Worm (Caenorhabditis elegans) whole organism, L4 larva: ENCODE results near the gene act-1.

Experiments used
- F26F4.8 ChIP-seq: fragments of 200-800 bp; sonication (Bioruptor generic); conservative IDR thresholded peaks from 2 replicates; pipeline ENCODE4 v1.3.6; 2022; ENCODE audit warnings: missing genetic modification characterization, missing compliant biosample characterization
- F37D6.2 ChIP-seq: sonication (generic microtip); optimal IDR thresholded peaks from 2 replicates; lab custom pipeline; 2016; ENCODE audit warnings: mild to moderate bottlenecking, missing genetic modification characterization, missing compliant biosample characterization
- F44E2.7 ChIP-seq: fragments of 200-800 bp; sonication (Bioruptor generic); IDR thresholded peaks from 2 replicates; pipeline ENCODE4 v2.1.2; 2022; ENCODE audit warnings: missing genetic modification characterization, missing compliant biosample characterization
- F49E8.2 ChIP-seq: sonication (generic microtip); optimal IDR thresholded peaks from 2 replicates; lab custom pipeline; 2016; ENCODE audit warnings: missing compliant biosample characterization, mild to moderate bottlenecking, missing genetic modification characterization, borderline replicate concordance
- R02D3.7 ChIP-seq: fragments of 150-350 bp; sonication (generic microtip); optimal IDR thresholded peaks from 3 replicates; lab custom pipeline; 2014; ENCODE audit warnings: missing biosample characterization, missing genetic modification characterization
- T26A8.4 ChIP-seq: fragments of 200-800 bp; sonication (Bioruptor generic); IDR thresholded peaks from 2 replicates; pipeline ENCODE4 v1.3.6; 2022; ENCODE audit warnings: missing genetic modification characterization, missing compliant biosample characterization
- Y48G9A.11 ChIP-seq: fragments of 200-800 bp; sonication (Bioruptor generic); IDR thresholded peaks from 2 replicates; pipeline ENCODE4 v1.3.6; 2022; ENCODE audit warnings: missing genetic modification reagents, missing genetic modification characterization, missing compliant biosample characterization
- Y5F2A.4 ChIP-seq: fragments of 200-800 bp; sonication (Bioruptor generic); optimal IDR thresholded peaks from 2 replicates; lab custom pipeline; 2018; ENCODE audit warnings: mild to moderate bottlenecking, missing genetic modification characterization, missing compliant biosample characterization
- ZK546.5 ChIP-seq, 2 experiments: sonication (generic microtip); optimal IDR thresholded peaks; 2 replicates each; lab custom pipeline; 2017; ENCODE audit warnings: missing biosample characterization in 2 of 2, missing genetic modification characterization in 2 of 2
- arid-1 ChIP-seq: fragments of 200-800 bp; sonication (Bioruptor generic); conservative IDR thresholded peaks from 2 replicates; pipeline ENCODE4 v1.3.6; 2022; ENCODE audit warnings: missing genetic modification reagents, missing genetic modification characterization, missing compliant biosample characterization
- attf-4 ChIP-seq: sonication (generic microtip); optimal IDR thresholded peaks from 3 replicates; lab custom pipeline; 2017; ENCODE audit warnings: missing biosample characterization, missing genetic modification characterization
- ceh-28 ChIP-seq: fragments of 150-350 bp; optimal IDR thresholded peaks from 2 replicates; lab custom pipeline; 2014; ENCODE audit warnings: missing biosample characterization, missing genetic modification reagents, missing genetic modification characterization
- ceh-32 ChIP-seq: sonication (generic microtip); optimal IDR thresholded peaks from 2 replicates; lab custom pipeline; 2016; ENCODE audit warnings: mild to moderate bottlenecking, missing genetic modification characterization, missing compliant biosample characterization; ENCODE audit not compliant: poor library complexity
- ceh-44 ChIP-seq: fragments of 200-800 bp; sonication (Bioruptor generic); IDR thresholded peaks from 2 replicates; pipeline ENCODE4 v1.3.6; 2022; ENCODE audit warnings: missing genetic modification reagents, missing genetic modification characterization, missing compliant biosample characterization
- ceh-82 ChIP-seq: sonication (generic microtip); optimal IDR thresholded peaks from 2 replicates; lab custom pipeline; 2017; ENCODE audit warnings: missing biosample characterization, missing genetic modification characterization
- cey-2 ChIP-seq: sonication (generic microtip); optimal IDR thresholded peaks from 3 replicates; lab custom pipeline; 2017; ENCODE audit warnings: missing genetic modification characterization, mild to moderate bottlenecking, missing compliant biosample characterization, antibody characterized with exemption, borderline replicate concordance; ENCODE audit not compliant: insufficient read depth
- daf-16 ChIP-seq, 3 experiments: sonication (generic microtip); optimal IDR thresholded peaks; 2 replicates each; lab custom pipeline; 2016 to 2017; ENCODE audit warnings: missing genetic modification characterization in 3 of 3, missing genetic modification reagents in 3 of 3, mild to moderate bottlenecking in 2 of 3, missing compliant biosample characterization in 2 of 3, missing biosample characterization in 1 of 3, moderate library complexity in 1 of 3
- dmd-8 ChIP-seq: fragments of 200-800 bp; sonication (Bioruptor generic); IDR thresholded peaks from 2 replicates; pipeline ENCODE4 v1.3.6; 2022; ENCODE audit warnings: missing genetic modification characterization, missing compliant biosample characterization
- dmd-9 ChIP-seq: fragments of 200-800 bp; sonication (Bioruptor generic); IDR thresholded peaks from 2 replicates; pipeline ENCODE4 v1.3.6; 2022; ENCODE audit warnings: missing genetic modification reagents, missing genetic modification characterization, missing compliant biosample characterization
- duxl-1 ChIP-seq: sonication (generic microtip); optimal IDR thresholded peaks from 2 replicates; lab custom pipeline; 2016; ENCODE audit warnings: mild to moderate bottlenecking, missing genetic modification characterization, moderate library complexity, missing compliant biosample characterization; ENCODE audit not compliant: poor library complexity
- dve-1 ChIP-seq: sonication (generic microtip); optimal IDR thresholded peaks from 2 replicates; lab custom pipeline; 2017; ENCODE audit warnings: antibody characterized with exemption, mild to moderate bottlenecking, missing genetic modification characterization, missing compliant biosample characterization; ENCODE audit not compliant: insufficient read depth
- egl-27 ChIP-seq: sonication (generic microtip); optimal IDR thresholded peaks from 3 replicates; lab custom pipeline; 2017; ENCODE audit warnings: missing biosample characterization, missing genetic modification reagents, missing genetic modification characterization
- egl-43 ChIP-seq: fragments of 200-800 bp; sonication (Bioruptor generic); IDR thresholded peaks from 2 replicates; pipeline ENCODE4 v1.3.6; 2022; ENCODE audit warnings: missing genetic modification reagents, missing genetic modification characterization, missing compliant biosample characterization
- fkh-10 ChIP-seq: fragments of 150-350 bp; optimal IDR thresholded peaks from 2 replicates; lab custom pipeline; 2014; ENCODE audit warnings: missing biosample characterization, missing genetic modification reagents, missing genetic modification characterization
- hlh-11 ChIP-seq: fragments of 200-800 bp; sonication (Bioruptor generic); optimal IDR thresholded peaks from 2 replicates; lab custom pipeline; 2018; ENCODE audit warnings: mild to moderate bottlenecking, missing genetic modification characterization, missing compliant biosample characterization
- hlh-30 ChIP-seq: sonication (generic microtip); optimal IDR thresholded peaks from 2 replicates; lab custom pipeline; 2017; ENCODE audit warnings: antibody characterized with exemption, mild to moderate bottlenecking, missing genetic modification characterization, missing compliant biosample characterization; ENCODE audit not compliant: insufficient read depth
- jun-1 ChIP-seq: fragments of 150-350 bp; optimal IDR thresholded peaks from 2 replicates; lab custom pipeline; 2014; ENCODE audit warnings: missing biosample characterization, missing genetic modification reagents, missing genetic modification characterization
- lin-15B ChIP-seq: fragments of 150-350 bp; sonication (generic microtip); optimal IDR thresholded peaks from 3 replicates; lab custom pipeline; 2014; ENCODE audit warnings: missing biosample characterization, missing genetic modification characterization
- lsy-2 ChIP-seq, 2 experiments: fragments of 150-350 bp in 1 of 2; sonication (generic microtip) in 1 of 2; optimal IDR thresholded peaks; 2 replicates each; lab custom pipeline; 2014 to 2017; ENCODE audit warnings: missing biosample characterization in 2 of 2, missing genetic modification characterization in 2 of 2
- madf-5 ChIP-seq, 2 experiments: fragments of 200-800 bp; sonication (Bioruptor generic); IDR thresholded peaks; 2 replicates each; pipeline ENCODE4 v1.3.6; 2022; ENCODE audit warnings: missing compliant biosample characterization in 2 of 2, missing genetic modification characterization in 2 of 2
- mdl-1 ChIP-seq, 2 experiments: fragments of 150-350 bp in 1 of 2; sonication (generic microtip) in 1 of 2; optimal IDR thresholded peaks; 2 replicates each; lab custom pipeline; 2014 to 2017; ENCODE audit warnings: missing biosample characterization in 2 of 2, missing genetic modification characterization in 2 of 2
- mep-1 ChIP-seq: fragments of 150-350 bp; sonication (generic microtip); optimal IDR thresholded peaks from 3 replicates; lab custom pipeline; 2014; ENCODE audit warnings: missing biosample characterization, missing genetic modification characterization
- mxl-3 ChIP-seq: fragments of 200-800 bp; sonication (Bioruptor generic); optimal IDR thresholded peaks from 2 replicates; lab custom pipeline; 2018; ENCODE audit warnings: mild to moderate bottlenecking, missing genetic modification characterization, missing compliant biosample characterization
- nhr-10 ChIP-seq: fragments of 150-350 bp; optimal IDR thresholded peaks from 2 replicates; lab custom pipeline; 2014; ENCODE audit warnings: missing biosample characterization, missing genetic modification characterization
- nhr-25 ChIP-seq: sonication (generic microtip); optimal IDR thresholded peaks from 2 replicates; lab custom pipeline; 2017; ENCODE audit warnings: missing genetic modification characterization, mild to moderate bottlenecking, missing compliant biosample characterization, antibody characterized with exemption, moderate library complexity, borderline replicate concordance; ENCODE audit not compliant: insufficient read depth
- nhr-28 ChIP-seq: fragments of 150-350 bp; optimal IDR thresholded peaks from 2 replicates; lab custom pipeline; 2014; ENCODE audit warnings: missing biosample characterization, missing genetic modification characterization
- nhr-48 ChIP-seq: sonication (generic microtip); optimal IDR thresholded peaks from 2 replicates; lab custom pipeline; 2016; ENCODE audit warnings: mild to moderate bottlenecking, missing genetic modification characterization, missing compliant biosample characterization
- php-3 ChIP-seq: fragments of 200-800 bp; sonication (Bioruptor generic); IDR thresholded peaks from 2 replicates; pipeline ENCODE4 v1.3.6; 2022; ENCODE audit warnings: missing genetic modification reagents, missing genetic modification characterization, missing compliant biosample characterization
- rbr-2 ChIP-seq: sonication (generic microtip); optimal IDR thresholded peaks from 2 replicates; lab custom pipeline; 2016; ENCODE audit warnings: missing genotype, missing genetic modification characterization, missing compliant biosample characterization
- sdz-12 ChIP-seq: fragments of 200-800 bp; sonication (Bioruptor generic); optimal IDR thresholded peaks from 2 replicates; lab custom pipeline; 2018; ENCODE audit warnings: mild to moderate bottlenecking, missing genetic modification characterization, missing compliant biosample characterization
- snpc-4 ChIP-seq: fragments of 150-350 bp; optimal IDR thresholded peaks from 2 replicates; lab custom pipeline; 2014; ENCODE audit warnings: missing biosample characterization, missing genetic modification characterization
- spr-1 ChIP-seq: sonication (generic microtip); optimal IDR thresholded peaks from 2 replicates; lab custom pipeline; 2016; ENCODE audit warnings: mild to moderate bottlenecking, missing genetic modification characterization, missing compliant biosample characterization
- spr-3 ChIP-seq: fragments of 200-800 bp; sonication (Bioruptor generic); optimal IDR thresholded peaks from 2 replicates; lab custom pipeline; 2018; ENCODE audit warnings: mild to moderate bottlenecking, missing genetic modification characterization, missing compliant biosample characterization
- tag-97 ChIP-seq: fragments of 200-800 bp; sonication (Bioruptor generic); IDR thresholded peaks from 2 replicates; pipeline ENCODE4 v1.3.6; 2022; ENCODE audit warnings: missing genetic modification characterization, missing compliant biosample characterization
- tra-1 ChIP-seq: fragments of 200-800 bp; sonication (Bioruptor generic); IDR thresholded peaks from 2 replicates; pipeline ENCODE4 v1.3.6; 2022; ENCODE audit warnings: missing genetic modification reagents, missing genetic modification characterization, missing compliant biosample characterization
- unc-39 ChIP-seq: sonication (generic microtip); optimal IDR thresholded peaks from 2 replicates; lab custom pipeline; 2017; ENCODE audit warnings: missing biosample characterization, missing genetic modification characterization
- unc-62 ChIP-seq, 3 experiments: fragments of 150-350 bp in 1 of 3; sonication (generic microtip); optimal IDR thresholded peaks in 2 of 3; peaks in 1 of 3; 1 replicate in 1 of 3; 2 replicates in 2 of 3; lab custom pipeline; 2014 to 2017; ENCODE audit warnings: missing biosample characterization in 3 of 3, missing genetic modification characterization in 3 of 3, missing genetic modification reagents in 3 of 3, missing genotype in 1 of 3
- zfp-3 ChIP-seq: fragments of 200-800 bp; sonication (Bioruptor generic); conservative IDR thresholded peaks from 2 replicates; pipeline ENCODE4 v1.3.6; 2022; ENCODE audit warnings: missing genetic modification reagents, missing genetic modification characterization, missing compliant biosample characterization
- zip-11 ChIP-seq: fragments of 200-800 bp; sonication (Bioruptor generic); IDR thresholded peaks from 2 replicates; pipeline ENCODE4 v1.3.6; 2022; ENCODE audit warnings: missing genetic modification characterization, missing compliant biosample characterization
- zip-2 ChIP-seq: fragments of 150-350 bp; optimal IDR thresholded peaks from 2 replicates; lab custom pipeline; 2014; ENCODE audit warnings: missing biosample characterization, missing genetic modification characterization

act-1 gene

DNA sequence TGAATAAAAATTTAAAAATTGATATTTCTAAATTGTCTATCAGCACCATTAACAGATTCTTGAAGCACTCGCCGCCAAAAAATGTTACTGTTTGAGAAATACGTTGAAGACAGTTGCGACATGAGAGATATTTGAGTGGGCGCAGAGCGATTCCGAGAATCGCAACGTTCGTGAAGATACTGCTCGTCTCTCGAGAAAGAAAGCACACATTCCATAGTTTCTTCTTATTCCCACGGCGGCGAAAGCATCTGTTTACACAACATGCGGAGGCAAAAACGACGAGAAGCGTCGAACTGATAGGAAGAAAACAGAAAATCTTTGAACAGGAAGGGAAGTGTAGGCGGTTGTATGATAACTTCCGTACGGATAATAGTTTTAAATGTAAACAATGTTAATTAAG, 1.6 kb downstream of the act-1 start (continued):
- peak; percentile 13 to 36 for TF ChIP-seq lsy-2 (tag; optimal IDR thresholded peaks at IDR 0.05; lab: Kevin White, UChicago)
- TF ChIP-seq jun-1 (tag; lab: Kevin White, UChicago), result no peak
- no peak for TF ChIP-seq nhr-10 (tag; lab: Kevin White, UChicago)
- no peak for TF ChIP-seq Y5F2A.4
- TF ChIP-seq madf-5 (GFP tag; IDR thresholded peaks at IDR 0.05; lab: Robert Waterston, UW), result no peak
- peak; percentile 44; the same call in 1 of the 2 replicates for TF ChIP-seq dmd-9 (GFP tag; lab: Robert Waterston, UW)
- no peak for TF ChIP-seq zfp-3 (GFP tag; lab: Robert Waterston, UW)
- TF ChIP-seq ceh-44 (GFP tag; lab: Robert Waterston, UW), result no peak
- TF ChIP-seq zip-2 (tag; lab: Kevin White, UChicago), result no peak
- no peak for TF ChIP-seq cey-2 (tag; lab: Kevin White, UChicago)
- TF ChIP-seq nhr-28 (tag; lab: Kevin White, UChicago), result peak; percentile 32
- no peak for TF ChIP-seq mxl-3
- no peak for TF ChIP-seq duxl-1 (tag; lab: Kevin White, UChicago)
- TF ChIP-seq dmd-8, result 0 out of 2 replicates have a peak, but pooled peaks have one; percentile 9
- TF ChIP-seq hlh-30 (tag; lab: Kevin White, UChicago), result no peak
- peak in 1 of 2 experiments; percentile 96 for TF ChIP-seq daf-16 (GFP tag; optimal IDR thresholded peaks at IDR 0.05; lab: Kevin White, UChicago)
- TF ChIP-seq daf-16 (tag; optimal IDR thresholded peaks at IDR 0.05; lab: Kevin White, UChicago), result no peak
- no peak for TF ChIP-seq ceh-82 (tag; lab: Kevin White, UChicago)
- no peak for TF ChIP-seq mep-1 (tag; lab: Kevin White, UChicago)
- TF ChIP-seq tag-97 (GFP tag; lab: Robert Waterston, UW), result no peak
- no peak for TF ChIP-seq mdl-1 (tag; optimal IDR thresholded peaks at IDR 0.05; lab: Kevin White, UChicago)
- TF ChIP-seq lin-15B (tag; lab: Kevin White, UChicago), result no peak
- no peak for TF ChIP-seq rbr-2 (tag; lab: Kevin White, UChicago)
- TF ChIP-seq hlh-11 (tag; lab: Kevin White, UChicago), result peak; percentile 78
- no peak for TF ChIP-seq F49E8.2 (tag; lab: Kevin White, UChicago)
- TF ChIP-seq dve-1, result peak; percentile 11
- peak in 1 of 2 experiments; percentile 94 for TF ChIP-seq unc-62 (GFP tag; optimal IDR thresholded peaks at IDR 0.05 in 1 of 2; lab: Kevin White, UChicago)
- TF ChIP-seq unc-62 (tag; optimal IDR thresholded peaks at IDR 0.05; lab: Kevin White, UChicago), result no peak
- no peak for TF ChIP-seq F44E2.7
- peak; percentile 58 for TF ChIP-seq T26A8.4 (GFP tag; lab: Robert Waterston, UW)
- no peak for TF ChIP-seq nhr-25 (tag; lab: Kevin White, UChicago)
- 0 out of 2 replicates have a peak, but pooled peaks have one; percentile 48 for TF ChIP-seq tra-1 (GFP tag; lab: Robert Waterston, UW)
- no peak for TF ChIP-seq unc-39 (tag; lab: Kevin White, UChicago)
- no peak for TF ChIP-seq egl-27 (tag; lab: Kevin White, UChicago)
- peak; percentile 21 for TF ChIP-seq sdz-12 (GFP tag; lab: Kevin White, UChicago)
- no peak for TF ChIP-seq spr-3 (GFP tag; lab: Kevin White, UChicago)
- no peak for TF ChIP-seq Y48G9A.11 (GFP tag; lab: Robert Waterston, UW)
- no peak for TF ChIP-seq attf-4 (tag; lab: Kevin White, UChicago)
- TF ChIP-seq fkh-10, result no peak
- TF ChIP-seq ZK546.5 (tag; optimal IDR thresholded peaks at IDR 0.05; lab: Kevin White, UChicago), result no peak
- no peak for TF ChIP-seq php-3 (GFP tag; lab: Robert Waterston, UW)
- no peak for TF ChIP-seq zip-11 (GFP tag; lab: Robert Waterston, UW)
- no peak for TF ChIP-seq F37D6.2 (tag; lab: Kevin White, UChicago)
- TF ChIP-seq snpc-4, result no peak
- TF ChIP-seq R02D3.7 (tag; lab: Kevin White, UChicago), result no peak
- TF ChIP-seq ceh-32 (tag; lab: Kevin White, UChicago), result no peak
- no peak for TF ChIP-seq spr-1 (tag; lab: Kevin White, UChicago)
- no peak for TF ChIP-seq F26F4.8
- TF ChIP-seq nhr-48, result no peak
- TF ChIP-seq egl-43 (GFP tag; lab: Robert Waterston, UW), result no peak
- no peak for TF ChIP-seq arid-1
- TF ChIP-seq ceh-28 (tag; lab: Kevin White, UChicago), result no peak
